Fruit fly (Drosophila melanogaster) whole organism, embryonic: Measurements from ENCODE around the gene smg.

ENCODE experiments used
- Asciz ChIP-seq: fragments of 200-800 bp; sonication (Bioruptor generic); optimal IDR thresholded peaks from 2 replicates; lab custom pipeline; 2017; ENCODE audit warnings: missing biosample characterization, mild to moderate bottlenecking, missing genetic modification characterization, missing genetic modification reagents
- B-H1 ChIP-seq: fragments of 200-800 bp; sonication (Bioruptor generic); IDR thresholded peaks from 3 replicates; pipeline ENCODE4 v1.3.6; 2022; ENCODE audit warnings: missing biosample characterization, missing genetic modification characterization
- CG10565 ChIP-seq: fragments of 200-800 bp; sonication (Bioruptor generic); optimal IDR thresholded peaks from 3 replicates; lab custom pipeline; 2016; ENCODE audit warnings: missing biosample characterization, mild to moderate bottlenecking, missing genetic modification characterization
- CG11723 ChIP-seq: fragments of 200-800 bp; sonication (Bioruptor generic); optimal IDR thresholded peaks from 2 replicates; lab custom pipeline; 2017; ENCODE audit warnings: missing biosample characterization, mild to moderate bottlenecking, missing genetic modification characterization
- CG1233 ChIP-seq: fragments of 200-800 bp; sonication (Bioruptor generic); optimal IDR thresholded peaks from 4 replicates; lab custom pipeline; 2018; ENCODE audit warnings: missing biosample characterization, mild to moderate bottlenecking, missing genetic modification characterization
- CG13624 ChIP-seq: fragments of 200-800 bp; sonication (Bioruptor generic); optimal IDR thresholded peaks from 2 replicates; lab custom pipeline; 2016; ENCODE audit warnings: missing biosample characterization, missing genetic modification characterization
- CG15073 ChIP-seq: fragments of 200-800 bp; sonication (Bioruptor generic); optimal IDR thresholded peaks from 2 replicates; lab custom pipeline; 2016; ENCODE audit warnings: missing biosample characterization, missing genetic modification characterization
- CG15479 ChIP-seq: fragments of 200-800 bp; sonication (Bioruptor generic); optimal IDR thresholded peaks from 3 replicates; lab custom pipeline; 2019; ENCODE audit warnings: missing biosample characterization, mild to moderate bottlenecking, missing genetic modification characterization, moderate library complexity
- CG16815 ChIP-seq: fragments of 200-800 bp; sonication (Bioruptor generic); optimal IDR thresholded peaks from 3 replicates; lab custom pipeline; 2017; ENCODE audit warnings: missing biosample characterization, mild to moderate bottlenecking, missing genetic modification characterization
- CG2116 ChIP-seq: fragments of 200-800 bp; sonication (Bioruptor generic); optimal IDR thresholded peaks from 3 replicates; lab custom pipeline; 2018; ENCODE audit warnings: missing biosample characterization, mild to moderate bottlenecking, missing genetic modification characterization
- CG32772 ChIP-seq: fragments of 200-800 bp; sonication (Bioruptor generic); IDR thresholded peaks from 2 replicates; pipeline ENCODE4 v1.3.6; 2022; ENCODE audit warnings: missing biosample characterization, missing genetic modification characterization
- CG3281 ChIP-seq: fragments of 200-800 bp; sonication (Bioruptor generic); optimal IDR thresholded peaks from 3 replicates; lab custom pipeline; 2017; ENCODE audit warnings: missing biosample characterization, mild to moderate bottlenecking, missing genetic modification characterization
- CG3726 ChIP-seq: fragments of 200-800 bp; sonication (Bioruptor generic); IDR thresholded peaks from 3 replicates; pipeline ENCODE4, ENCODE4 v1.3.6; 2022; ENCODE audit warnings: missing biosample characterization, missing genetic modification characterization
- CG3995 ChIP-seq: fragments of 200-800 bp; sonication (Bioruptor generic); optimal IDR thresholded peaks from 3 replicates; lab custom pipeline; 2016; ENCODE audit warnings: missing biosample characterization, missing genetic modification characterization
- CG4424 ChIP-seq: fragments of 200-800 bp; sonication (Bioruptor generic); optimal IDR thresholded peaks from 3 replicates; lab custom pipeline; 2016; ENCODE audit warnings: missing biosample characterization, missing genetic modification characterization
- CG4820 ChIP-seq: fragments of 200-800 bp; sonication (Bioruptor generic); optimal IDR thresholded peaks from 3 replicates; lab custom pipeline; 2016; ENCODE audit warnings: missing biosample characterization, missing genetic modification characterization
- CG6689 ChIP-seq: fragments of 200-800 bp; sonication (Bioruptor generic); IDR thresholded peaks from 2 replicates; pipeline ENCODE4 v1.3.6; 2022; ENCODE audit warnings: missing biosample characterization, missing genetic modification characterization
- CG7928 ChIP-seq: fragments of 200-800 bp; sonication (Bioruptor generic); optimal IDR thresholded peaks from 2 replicates; lab custom pipeline; 2017; ENCODE audit warnings: missing biosample characterization, mild to moderate bottlenecking, missing genetic modification characterization
- CG7963 ChIP-seq: fragments of 200-800 bp; sonication (Bioruptor generic); IDR thresholded peaks from 3 replicates; pipeline ENCODE4 v1.3.6; 2022; ENCODE audit warnings: missing biosample characterization, missing genetic modification characterization; ENCODE audit not compliant: partially characterized antibody
- CG8290 ChIP-seq, 3 experiments: fragments of 200-800 bp; sonication (Bioruptor generic); optimal IDR thresholded peaks; 2 replicates each; lab custom pipeline; 2016 to 2019; ENCODE audit warnings: missing biosample characterization in 3 of 3, missing genetic modification characterization in 3 of 3, mild to moderate bottlenecking in 2 of 3, moderate library complexity in 1 of 3
- CoRest ChIP-seq: fragments of 200-800 bp; sonication (Bioruptor generic); optimal IDR thresholded peaks from 3 replicates; lab custom pipeline; 2018; ENCODE audit warnings: missing biosample characterization, mild to moderate bottlenecking, missing genetic modification characterization, moderate library complexity
- D19A ChIP-seq: fragments of 200-800 bp; optimal IDR thresholded peaks from 3 replicates; lab custom pipeline; 2019; ENCODE audit warnings: missing biosample characterization, mild to moderate bottlenecking, missing genetic modification characterization, moderate library complexity
- D19B ChIP-seq: fragments of 200-800 bp; sonication (Bioruptor generic); optimal IDR thresholded peaks from 2 replicates; lab custom pipeline; 2017; ENCODE audit warnings: missing biosample characterization, mild to moderate bottlenecking, missing genetic modification characterization
- Deaf1 ChIP-seq: fragments of 200-800 bp; optimal IDR thresholded peaks from 3 replicates; lab custom pipeline; 2019; ENCODE audit warnings: missing biosample characterization, mild to moderate bottlenecking, missing genetic modification characterization, moderate library complexity
- Ets65A ChIP-seq: fragments of 200-800 bp; sonication (Bioruptor generic); peaks from one replicate; lab custom pipeline; 2016; ENCODE audit warnings: missing biosample characterization, missing genetic modification characterization
- Fer2 ChIP-seq: fragments of 200-800 bp; sonication (Bioruptor generic); optimal IDR thresholded peaks from 2 replicates; lab custom pipeline; 2018; ENCODE audit warnings: missing biosample characterization, mild to moderate bottlenecking, missing genetic modification characterization, moderate library complexity
- Hmr ChIP-seq: fragments of 200-800 bp; sonication (Bioruptor generic); optimal IDR thresholded peaks from 3 replicates; lab custom pipeline; 2017; ENCODE audit warnings: mild to moderate bottlenecking, missing biosample characterization, missing genetic modification reagents, missing genetic modification characterization
- Jarid2 ChIP-seq: fragments of 200-800 bp; sonication (Bioruptor generic); optimal IDR thresholded peaks from 3 replicates; lab custom pipeline; 2017; ENCODE audit warnings: mild to moderate bottlenecking, missing biosample characterization, missing genetic modification reagents, missing genetic modification characterization
- Lpt ChIP-seq: fragments of >200 bp; optimal IDR thresholded peaks from 2 replicates; lab custom pipeline; 2018; ENCODE audit warnings: missing biosample characterization, missing genetic modification characterization
- MBD-R2 ChIP-seq: fragments of 200-800 bp; sonication (Bioruptor generic); IDR thresholded peaks from 2 replicates; pipeline ENCODE4 v1.3.6; 2022; ENCODE audit warnings: missing biosample characterization, missing genetic modification characterization
- MESR4 ChIP-seq: fragments of 200-800 bp; sonication (Bioruptor generic); optimal IDR thresholded peaks from 2 replicates; lab custom pipeline; 2018; ENCODE audit warnings: missing biosample characterization, mild to moderate bottlenecking, missing genetic modification characterization, moderate library complexity
- Rfx ChIP-seq: fragments of 200-800 bp; sonication (Bioruptor generic); IDR thresholded peaks from 2 replicates; pipeline ENCODE4 v1.3.6; 2022; ENCODE audit warnings: missing biosample characterization, missing genetic modification characterization
- Scr ChIP-seq: fragments of 200-800 bp; sonication (Bioruptor generic); IDR thresholded peaks from 2 replicates; pipeline ENCODE4 v1.3.6; 2022; ENCODE audit warnings: missing biosample characterization, missing genetic modification characterization; ENCODE audit not compliant: partially characterized antibody
- TFAM ChIP-seq: fragments of 200-800 bp; sonication (Bioruptor generic); optimal IDR thresholded peaks from 2 replicates; lab custom pipeline; 2017; ENCODE audit warnings: missing biosample characterization, missing genetic modification characterization, inconsistent platforms
- Usf ChIP-seq: fragments of 200-800 bp; sonication (Bioruptor generic); optimal IDR thresholded peaks from 2 replicates; lab custom pipeline; 2017; ENCODE audit warnings: missing genotype, missing biosample characterization, missing genetic modification characterization
- Vsx1 ChIP-seq: fragments of 200-800 bp; sonication (Bioruptor generic); optimal IDR thresholded peaks from 2 replicates; lab custom pipeline; 2017; ENCODE audit warnings: missing biosample characterization, mild to moderate bottlenecking, missing genetic modification characterization, missing genetic modification reagents
- ase ChIP-seq: fragments of 200-800 bp; sonication (Bioruptor generic); IDR thresholded peaks from 3 replicates; pipeline ENCODE4 v1.3.6; 2022; ENCODE audit warnings: missing biosample characterization, missing genetic modification characterization
- bbx ChIP-seq: fragments of 200-800 bp; sonication (Bioruptor generic); IDR thresholded peaks from 2 replicates; pipeline ENCODE4 v1.3.6; 2022; ENCODE audit warnings: missing biosample characterization, missing genetic modification characterization; ENCODE audit not compliant: partially characterized antibody
- chif ChIP-seq, 2 experiments: fragments of 200-800 bp; sonication (Bioruptor generic); optimal IDR thresholded peaks; 3 replicates each; lab custom pipeline; 2016; ENCODE audit warnings: missing biosample characterization in 2 of 2, missing genetic modification characterization in 2 of 2
- dati ChIP-seq: fragments of 200-800 bp; sonication (Bioruptor generic); IDR thresholded peaks from 2 replicates; pipeline ENCODE4 v1.3.6; 2022; ENCODE audit warnings: missing biosample characterization, missing genetic modification characterization
- dimm ChIP-seq: fragments of 200-800 bp; sonication (Bioruptor generic); IDR thresholded peaks from 2 replicates; pipeline ENCODE4 v1.3.6; 2022; ENCODE audit warnings: missing biosample characterization, missing genetic modification characterization
- dmrt11E ChIP-seq: fragments of 200-800 bp; sonication (Bioruptor generic); optimal IDR thresholded peaks from 3 replicates; lab custom pipeline; 2018; ENCODE audit warnings: missing biosample characterization, mild to moderate bottlenecking, missing genetic modification characterization, moderate library complexity
- grn ChIP-seq: fragments of 200-800 bp; sonication (Bioruptor generic); optimal IDR thresholded peaks from 3 replicates; lab custom pipeline; 2017; ENCODE audit warnings: missing biosample characterization, missing genetic modification characterization
- ham ChIP-seq: fragments of 200-800 bp; sonication (Bioruptor generic); IDR thresholded peaks from 2 replicates; pipeline ENCODE4 v1.3.6; 2022; ENCODE audit warnings: missing biosample characterization, missing genetic modification characterization
- rib ChIP-seq: fragments of 200-800 bp; sonication (Bioruptor generic); IDR thresholded peaks from 2 replicates; pipeline ENCODE4 v1.3.6; 2022; ENCODE audit warnings: missing biosample characterization, missing genetic modification characterization
- scrt ChIP-seq: fragments of 200-800 bp; sonication (Bioruptor generic); optimal IDR thresholded peaks from 2 replicates; lab custom pipeline; 2018; ENCODE audit warnings: missing biosample characterization, mild to moderate bottlenecking, missing genetic modification characterization, moderate library complexity
- tgo ChIP-seq: fragments of 200-800 bp; sonication (Bioruptor generic); IDR thresholded peaks from 3 replicates; pipeline ENCODE4 v1.3.6; 2022; ENCODE audit warnings: missing biosample characterization, missing genetic modification characterization
- tio ChIP-seq: fragments of 200-800 bp; sonication (Bioruptor generic); optimal IDR thresholded peaks from 2 replicates; lab custom pipeline; 2017; ENCODE audit warnings: missing biosample characterization, missing genetic modification characterization, inconsistent platforms
- unc-4 ChIP-seq: fragments of 200-800 bp; sonication (Bioruptor generic); IDR thresholded peaks from 2 replicates; pipeline ENCODE4 v1.3.6; 2022; ENCODE audit warnings: missing biosample characterization, missing genetic modification characterization; ENCODE audit not compliant: partially characterized antibody

The smg gene

DNA sequence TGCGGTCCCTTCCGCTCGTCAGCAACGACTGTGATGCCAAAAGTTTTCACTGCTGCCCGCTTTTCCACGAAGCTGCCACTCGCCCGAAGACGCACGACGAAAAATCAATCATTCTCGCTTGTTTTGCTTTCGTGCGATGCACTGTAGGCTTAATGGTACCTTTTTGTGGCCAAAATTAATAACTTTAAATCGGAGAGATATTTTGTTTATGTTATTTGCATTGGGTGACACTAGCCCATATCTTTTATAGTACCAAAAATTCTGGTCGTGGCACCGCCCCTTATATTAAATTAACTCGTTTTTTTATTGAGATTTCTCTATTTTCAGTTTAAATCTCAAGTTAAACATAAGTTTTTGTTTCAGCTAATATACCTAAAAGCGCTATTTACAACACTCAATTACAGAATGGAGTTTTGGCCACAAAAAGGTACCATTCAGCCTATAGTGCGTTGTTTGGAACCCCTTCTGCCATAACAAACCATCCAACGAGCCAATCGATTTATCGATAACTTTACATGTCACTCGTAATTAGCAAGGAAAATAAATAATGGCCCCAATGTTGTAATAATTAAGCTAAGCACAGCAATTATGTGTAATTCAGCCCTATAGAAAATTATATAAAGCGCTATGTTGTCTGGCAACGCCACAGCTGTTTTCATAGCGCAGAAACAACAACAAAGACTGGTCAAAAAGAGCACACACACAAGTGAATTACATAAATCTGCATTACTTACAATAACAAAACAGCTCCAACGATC is 44.4 kb downstream of the smg start (continued):
- TF ChIP-seq CG15073 (GFP tag; lab: Kevin White, UChicago) (no peak), dati (GFP tag; lab: Robert Waterston, UW) (no peak), Hmr (GFP tag; lab: Kevin White, UChicago) (peak; percentile 89), dmrt11E (peak; percentile 41), ham (GFP tag; lab: Robert Waterston, UW) (no peak), Ets65A (peak; percentile 46), B-H1 (GFP tag; lab: Robert Waterston, UW) (no peak), CG4424 (peak; percentile 36), tgo (GFP tag; lab: Robert Waterston, UW) (peak; percentile 50; the same call in 2 of the 3 replicates), CG4820 (GFP tag; lab: Kevin White, UChicago) (peak; percentile 20), D19A (tag; lab: Kevin White, UChicago) (peak; percentile 75), CG1233 (GFP tag; lab: Kevin White, UChicago) (peak; percentile 49), Usf (GFP tag; lab: Kevin White, UChicago) (no peak), bbx (GFP tag; lab: Robert Waterston, UW) (peak; percentile 12), TFAM (GFP tag; lab: Kevin White, UChicago) (no peak), CG3281 (GFP tag; lab: Kevin White, UChicago) (peak; percentile 73), CG32772 (GFP tag; lab: Robert Waterston, UW) (no peak), CG7928 (GFP tag; lab: Kevin White, UChicago) (peak; percentile 2), MBD-R2 (peak; percentile 30), CG3726 (GFP tag; lab: Robert Waterston, UW) (no peak), rib (GFP tag; lab: Robert Waterston, UW) (no peak), Vsx1 (peak; percentile 80), CG8290 (GFP tag; optimal IDR thresholded peaks at IDR 0.05; lab: Kevin White, UChicago) (no peak), CG8290 (tag; optimal IDR thresholded peaks at IDR 0.05; lab: Kevin White, UChicago) (peak in 1 of 2 experiments; percentile 26), Rfx (peak; percentile 52), CoRest (peak; percentile 82), scrt (GFP tag; lab: Kevin White, UChicago) (peak; percentile 64), ase (GFP tag; lab: Robert Waterston, UW) (no peak), MESR4 (GFP tag; lab: Kevin White, UChicago) (no peak), CG3995 (no peak), CG15479 (GFP tag; lab: Kevin White, UChicago) (no peak), CG2116 (GFP tag; lab: Kevin White, UChicago) (peak; percentile 44), Deaf1 (tag; lab: Kevin White, UChicago) (peak; percentile 99), Scr (GFP tag; lab: Robert Waterston, UW) (peak; percentile 17), dimm (GFP tag; lab: Robert Waterston, UW) (no peak), CG13624 (GFP tag; lab: Kevin White, UChicago) (no peak), grn (GFP tag; lab: Kevin White, UChicago) (no peak), Jarid2 (GFP tag; lab: Kevin White, UChicago) (peak; percentile 66), unc-4 (no peak), tio (GFP tag; lab: Kevin White, UChicago) (peak; percentile 31), Fer2 (peak; percentile 49), CG10565 (GFP tag; lab: Kevin White, UChicago) (no peak), CG11723 (GFP tag; lab: Kevin White, UChicago) (peak; percentile 49), CG16815 (GFP tag; lab: Kevin White, UChicago) (peak; percentile 34), D19B (peak; percentile 49), Lpt (no peak), Asciz (GFP tag; lab: Kevin White, UChicago) (peak; percentile 68), chif (GFP tag; optimal IDR thresholded peaks at IDR 0.05; lab: Kevin White, UChicago) (peak in 1 of 2 experiments; percentile 34), CG6689 (GFP tag; lab: Robert Waterston, UW) (peak; percentile 34; the same call in 1 of the 2 replicates), CG7963 (GFP tag; lab: Robert Waterston, UW) (no peak)
